Worm (Caenorhabditis elegans): ENCODE data around the gene fip-5.
"Not testable (repeated sequence)": the region's sequence is repeated elsewhere in the genome, so short reads cannot be mapped to it uniquely, and the experiment has no call there.

fip-5 gene

DNA sequence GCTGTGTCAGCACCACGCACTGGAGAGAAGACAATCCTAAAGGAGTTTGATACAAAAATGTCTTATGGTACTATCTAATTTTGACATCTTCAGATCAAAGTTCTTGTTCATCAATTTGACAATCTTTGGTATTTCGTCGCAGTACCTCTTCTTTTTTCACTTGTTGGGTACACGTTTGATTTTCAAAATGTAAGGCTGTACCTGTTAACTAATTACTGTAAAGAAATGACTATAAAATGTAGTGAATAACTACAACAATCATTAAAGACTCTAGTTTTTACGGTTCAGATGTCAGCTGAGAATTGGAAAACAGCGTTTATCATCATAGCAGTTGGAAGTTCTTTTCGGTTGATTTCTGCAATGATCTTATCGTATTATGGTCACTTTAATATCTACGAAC, 25.4 kb upstream of the fip-5 start:
- TF ChIP-seq nhr-28 (tag; optimal IDR thresholded peaks at IDR 0.05) (peak; percentile 39), nhr-41 (GFP tag; IDR thresholded peaks at IDR 0.05) (no peak)

DNA sequence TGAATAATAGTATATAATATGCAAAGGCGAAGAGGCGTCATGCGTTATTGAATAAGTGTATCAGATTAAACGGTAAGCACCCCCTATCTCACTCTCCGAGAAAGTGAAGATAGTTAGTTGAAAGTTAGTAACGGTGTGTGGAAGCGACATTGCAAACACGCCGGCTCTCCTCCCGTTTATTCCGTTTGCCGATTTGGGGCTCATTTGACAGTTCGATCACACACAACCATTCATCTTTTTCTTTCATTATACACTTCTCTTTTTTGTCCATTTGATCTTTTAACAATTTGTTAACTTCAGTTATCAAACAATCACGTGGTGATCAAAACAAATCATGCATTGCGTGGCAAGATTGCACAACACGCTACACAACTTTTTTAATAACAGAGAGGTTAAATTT, 23.2 kb upstream of the fip-5 start, which contains the start of gene slc-9B.1:
slc-9B.1 (plus strand) TSS at position 301 of the 400 bp plus-strand sequence.
- no peak for TF ChIP-seq hlh-30 (tag; optimal IDR thresholded peaks at IDR 0.05; ENCODE audit: insufficient read depth)
- TF ChIP-seq dmd-8 (GFP tag; IDR thresholded peaks at IDR 0.05), result no peak
- TF ChIP-seq unc-39 (tag; optimal IDR thresholded peaks at IDR 0.05), result no peak
- TF ChIP-seq ceh-20 (GFP tag; IDR thresholded peaks at IDR 0.05), result no peak
- TF ChIP-seq fos-1 (tag; optimal IDR thresholded peaks at IDR 0.05), result no peak
- no peak for TF ChIP-seq F44E2.7 (GFP tag; IDR thresholded peaks at IDR 0.05)
- no peak for TF ChIP-seq ztf-11 (tag; optimal IDR thresholded peaks at IDR 0.05)
- no peak for TF ChIP-seq mxl-3 (GFP tag; optimal IDR thresholded peaks at IDR 0.05)
- TF ChIP-seq mes-2 (tag; optimal IDR thresholded peaks at IDR 0.05; ENCODE audit: poor library complexity, severe bottlenecking), result no peak
- TF ChIP-seq aha-1 (tag), result no peak
- no peak for TF ChIP-seq nhr-111 (GFP tag; optimal IDR thresholded peaks at IDR 0.05)
- no peak for TF ChIP-seq pqm-1 (tag; optimal IDR thresholded peaks at IDR 0.05)

DNA sequence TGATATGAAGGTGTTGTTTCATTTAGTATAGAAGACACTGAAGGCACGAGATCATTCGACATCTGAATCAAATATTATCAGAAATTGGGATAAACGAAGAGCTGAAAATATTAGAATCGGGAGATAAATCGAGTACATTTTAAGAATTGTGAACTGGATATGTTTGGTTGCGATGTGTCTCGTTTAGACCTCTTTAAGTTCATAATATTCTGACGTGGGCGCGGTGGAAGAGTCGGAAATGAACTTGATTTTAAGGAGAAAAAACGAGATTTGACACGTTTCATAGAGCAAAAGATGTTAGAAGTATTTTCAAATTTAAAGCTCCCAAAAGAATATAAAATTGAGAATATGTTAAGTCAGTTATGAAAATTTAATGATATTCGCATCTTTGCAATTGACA, 16.9 kb upstream of the fip-5 start, which contains the start of gene npr-6:
npr-6 (minus strand) TSS at position 101 of the 400 bp plus-strand sequence.
- TF ChIP-seq aly-2 (tag; optimal IDR thresholded peaks at IDR 0.05) (no peak), ZK337.2 (GFP tag; IDR thresholded peaks at IDR 0.05) (no peak), daf-16 (GFP tag; optimal IDR thresholded peaks at IDR 0.05) (no peak), daf-16 (tag; optimal IDR thresholded peaks at IDR 0.05) (no peak), hif-1 (tag; optimal IDR thresholded peaks at IDR 0.05) (no peak), lsy-2 (tag; optimal IDR thresholded peaks at IDR 0.05) (no peak), F10B5.3 (tag; optimal IDR thresholded peaks at IDR 0.05) (no peak), lin-1 (GFP tag; IDR thresholded peaks at IDR 0.05) (no peak), zfp-2 (tag; optimal IDR thresholded peaks at IDR 0.05) (no peak), daf-19 (GFP tag; conservative IDR thresholded peaks at IDR 0.05) (no peak)

DNA sequence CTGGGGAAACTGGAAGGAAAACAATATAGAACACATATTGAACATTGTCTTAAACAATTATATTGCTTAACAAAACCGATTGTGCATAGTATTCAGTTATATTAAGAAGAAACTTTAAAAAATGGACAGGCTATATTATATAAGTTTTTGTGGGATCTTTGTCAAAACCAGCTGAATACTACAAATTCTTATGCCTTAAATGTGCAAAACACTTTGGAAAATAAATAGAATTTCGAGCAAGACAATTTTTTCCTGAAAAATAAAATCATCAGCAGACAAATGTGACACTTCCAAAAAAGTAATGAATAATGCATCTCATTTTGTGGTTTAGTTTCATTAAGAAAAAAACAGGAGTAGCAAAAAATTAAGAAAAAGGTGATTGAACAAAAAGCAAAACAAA, 5.1 kb upstream of the fip-5 start:
- TF ChIP-seq aha-1 (tag) (peak; percentile 92), ctbp-1 (GFP tag; IDR thresholded peaks at IDR 0.05) (no peak)

DNA sequence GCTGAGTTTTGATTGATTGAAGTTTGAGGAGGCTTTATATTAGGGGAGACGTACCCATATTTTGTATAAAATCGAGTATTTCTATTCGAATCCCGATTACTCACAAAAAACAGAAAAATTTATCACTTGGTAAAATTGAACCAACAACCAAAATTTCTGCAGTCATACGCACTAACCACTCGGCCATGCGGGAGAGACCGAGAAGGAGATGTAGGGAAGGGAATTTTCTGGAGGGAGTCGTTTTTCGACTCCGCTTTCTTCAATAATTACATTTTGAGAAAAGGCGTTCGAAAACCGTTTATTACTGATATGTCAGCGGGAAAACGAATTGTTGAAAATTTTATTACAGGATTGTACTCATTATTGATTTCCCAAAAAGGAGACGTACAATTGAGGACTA, 3.6 kb upstream of the fip-5 start:
- TF ChIP-seq madf-9 (GFP tag; conservative IDR thresholded peaks at IDR 0.05) (0 out of 2 replicates have a peak, but pooled peaks have one; percentile 32), madf-5 (GFP tag; IDR thresholded peaks at IDR 0.05) (peak; percentile 69 to 82; a peak in 2 of 4 replicates), hmg-1.1 (GFP tag; IDR thresholded peaks at IDR 0.05) (peak; percentile 57), dmd-6 (GFP tag; IDR thresholded peaks at IDR 0.05) (0 out of 2 replicates have a peak, but pooled peaks have one; percentile 24), F26F4.8 (GFP tag; conservative IDR thresholded peaks at IDR 0.05) (peak; percentile 78), pha-4 (GFP tag; IDR thresholded peaks at IDR 0.05) (peak; percentile 77; the same call in 1 of the 2 replicates)
- not testable (repeated sequence) for TF ChIP-seq pha-4 (tag; optimal IDR thresholded peaks at IDR 0.05)

DNA sequence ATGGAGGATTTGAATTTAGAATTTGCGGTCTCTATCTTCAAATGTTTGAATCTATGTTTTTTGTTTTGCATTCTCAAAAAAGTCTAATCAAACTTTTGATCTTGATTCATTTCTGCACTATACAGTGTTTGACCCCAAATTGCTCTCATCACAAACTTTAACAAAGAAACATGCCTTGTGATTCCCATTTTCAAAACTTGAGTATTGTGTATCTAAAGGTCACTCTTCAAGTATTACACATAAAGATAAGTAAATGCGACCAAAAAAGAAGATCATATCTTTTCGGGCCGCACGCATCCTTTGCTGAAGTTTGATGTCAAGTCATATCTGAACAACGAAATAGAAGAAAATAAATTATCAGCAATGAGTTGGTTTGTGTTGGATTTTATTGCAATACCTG, 621 bp upstream of the fip-5 start:
- TF ChIP-seq Y105C5A.15 (GFP tag; IDR thresholded peaks at IDR 0.05), result no peak
- TF ChIP-seq nhr-48 (tag; optimal IDR thresholded peaks at IDR 0.05), result peak; percentile 18
- TF ChIP-seq ceh-44 (GFP tag; IDR thresholded peaks at IDR 0.05), result no peak
- TF ChIP-seq hlh-30 (tag; optimal IDR thresholded peaks at IDR 0.05; ENCODE audit: insufficient read depth), result peak; percentile 2
- TF ChIP-seq lim-7 (GFP tag; IDR thresholded peaks at IDR 0.05), result no peak
- TF ChIP-seq nhr-25 (tag; optimal IDR thresholded peaks at IDR 0.05; ENCODE audit: borderline replicate concordance, insufficient read depth), result no peak
- TF ChIP-seq rbr-2 (tag; optimal IDR thresholded peaks at IDR 0.05), result no peak
- no peak for TF ChIP-seq T20F7.1 (GFP tag; optimal IDR thresholded peaks at IDR 0.05)
